Fruit fly (Drosophila melanogaster): Measurements from ENCODE around the gene Spg7.

DNA sequence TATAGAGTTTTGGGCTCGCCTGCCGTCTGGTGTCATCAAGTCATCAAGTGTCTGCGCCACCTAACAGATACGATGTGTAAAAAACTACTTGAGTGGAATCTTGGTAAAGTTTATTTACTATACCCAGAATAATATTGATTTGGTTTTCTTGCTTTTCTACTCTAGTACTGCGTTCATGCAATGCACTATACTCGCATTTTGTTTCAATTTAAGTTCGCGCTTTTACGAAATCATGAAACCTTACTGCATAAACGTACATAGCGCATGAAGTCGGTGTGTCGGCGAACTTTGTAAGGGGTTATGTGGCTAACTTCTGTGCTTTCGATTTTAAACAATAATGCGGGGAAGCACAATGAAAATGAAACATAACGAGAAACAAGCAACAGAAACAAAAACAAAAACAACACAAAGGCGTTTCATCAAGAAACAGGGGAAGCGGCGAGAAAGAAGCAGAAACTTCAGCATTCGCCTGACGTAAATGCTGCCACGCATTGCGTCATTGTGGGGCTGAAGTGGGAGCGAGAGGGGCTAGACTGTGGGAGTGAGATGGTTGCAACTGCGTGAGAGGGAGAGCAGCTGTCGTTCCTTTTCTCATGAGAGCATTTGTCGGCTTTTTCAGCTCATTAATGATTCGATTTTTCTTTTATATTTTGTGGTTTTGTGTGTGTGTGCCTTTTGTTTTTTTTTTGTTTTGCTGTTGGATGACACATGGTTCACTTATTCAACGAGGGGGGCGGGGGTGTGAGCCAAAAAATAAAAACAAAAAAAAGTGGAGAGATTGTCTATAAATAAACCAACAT, 45.7 kb downstream of the Spg7 start:
- peak; percentile 41; the same call in 1 of the 2 replicates for TF ChIP-seq CG13287 (GFP tag; IDR thresholded peaks at IDR 0.05; ENCODE audit: partially characterized antibody)
- TF ChIP-seq kah (GFP tag; optimal IDR thresholded peaks at IDR 0.05) = no peak
- no peak for TF ChIP-seq mam (GFP tag; optimal IDR thresholded peaks at IDR 0.05)
- no peak for TF ChIP-seq CG31388 (GFP tag; optimal IDR thresholded peaks at IDR 0.05)
- peak; percentile 41; the same call in 1 of the 3 replicates for TF ChIP-seq CG34224 (GFP tag; IDR thresholded peaks at IDR 0.05; ENCODE audit: partially characterized antibody)
- TF ChIP-seq CoRest (tag; optimal IDR thresholded peaks at IDR 0.05) = no peak

All from whole organism, embryonic.